Worm (Caenorhabditis elegans) whole organism, young adult: ENCODE data around the gene C08E3.13.
A peak's percentile ranks its signal among the peaks of the same experiment; 100 is the strongest.

Experiments used
- B0019.2 ChIP-seq: fragments of 200-800 bp; sonication (Bioruptor generic); conservative IDR thresholded peaks from 2 replicates; pipeline ENCODE4 v1.3.6; 2022; ENCODE audit warnings: missing genetic modification reagents, missing genetic modification characterization, missing compliant biosample characterization
- D2030.7 ChIP-seq: fragments of 200-800 bp; sonication (Bioruptor generic); IDR thresholded peaks from 2 replicates; pipeline ENCODE4 v1.3.6; 2022; ENCODE audit warnings: missing genetic modification reagents, missing genetic modification characterization, missing compliant biosample characterization
- F22D6.2 ChIP-seq: sonication (generic microtip); optimal IDR thresholded peaks from 2 replicates; lab custom pipeline; 2016; ENCODE audit warnings: mild to moderate bottlenecking, missing genetic modification characterization, missing compliant biosample characterization
- F23B12.7 ChIP-seq: sonication (generic microtip); optimal IDR thresholded peaks from 2 replicates; lab custom pipeline; 2017; ENCODE audit warnings: missing genetic modification characterization, mild to moderate bottlenecking, missing compliant biosample characterization, antibody characterized with exemption, moderate library complexity; ENCODE audit not compliant: insufficient read depth
- F37B4.10 ChIP-seq: fragments of 200-800 bp; sonication (Bioruptor generic); IDR thresholded peaks from 2 replicates; pipeline ENCODE4 v1.3.6; 2022; ENCODE audit warnings: missing genetic modification characterization, missing compliant biosample characterization
- F55B11.4 ChIP-seq: sonication (generic microtip); optimal IDR thresholded peaks from 2 replicates; lab custom pipeline; 2016; ENCODE audit warnings: missing compliant biosample characterization, missing genetic modification characterization, borderline replicate concordance; ENCODE audit not compliant: insufficient read depth
- F57C9.4 ChIP-seq: sonication (generic microtip); optimal IDR thresholded peaks from 2 replicates; lab custom pipeline; 2017; ENCODE audit warnings: mild to moderate bottlenecking, missing genetic modification characterization, missing compliant biosample characterization
- Y53F4B.3 ChIP-seq: fragments of 200-800 bp; sonication (Bioruptor generic); IDR thresholded peaks from 2 replicates; pipeline ENCODE4 v1.3.6; 2022; ENCODE audit warnings: missing genetic modification reagents, missing genetic modification characterization, missing compliant biosample characterization
- Y56A3A.18 ChIP-seq: fragments of 200-800 bp; sonication (Bioruptor generic); IDR thresholded peaks from 2 replicates; pipeline ENCODE4 v1.3.6; 2022; ENCODE audit warnings: missing genetic modification reagents, missing genetic modification characterization, missing compliant biosample characterization
- Y79H2A.3 ChIP-seq: fragments of 200-800 bp; sonication (Bioruptor generic); conservative IDR thresholded peaks from 2 replicates; pipeline ENCODE4 v1.3.6; 2022; ENCODE audit warnings: missing genetic modification reagents, missing genetic modification characterization, missing compliant biosample characterization
- Y95B8A.8 ChIP-seq: fragments of 200-800 bp; sonication (Bioruptor generic); IDR thresholded peaks from 2 replicates; pipeline ENCODE4 v1.3.6; 2022; ENCODE audit warnings: missing genetic modification reagents, missing genetic modification characterization, missing compliant biosample characterization
- ZK185.1 ChIP-seq: sonication (generic microtip); optimal IDR thresholded peaks from 2 replicates; lab custom pipeline; 2016; ENCODE audit warnings: mild to moderate bottlenecking, missing genetic modification characterization, missing compliant biosample characterization; ENCODE audit not compliant: poor library complexity, severe bottlenecking
- aptf-2 ChIP-seq: fragments of 200-800 bp; sonication (Bioruptor generic); conservative IDR thresholded peaks from 2 replicates; pipeline ENCODE4 v1.3.6; 2022; ENCODE audit warnings: missing genetic modification reagents, missing genetic modification characterization, missing compliant biosample characterization
- atf-7 ChIP-seq: sonication (generic microtip); optimal IDR thresholded peaks from 2 replicates; lab custom pipeline; 2017; ENCODE audit warnings: mild to moderate bottlenecking, missing genetic modification characterization, missing compliant biosample characterization
- athp-1 ChIP-seq: sonication (generic microtip); optimal IDR thresholded peaks from 2 replicates; lab custom pipeline; 2017; ENCODE audit warnings: mild to moderate bottlenecking, missing genetic modification characterization, missing compliant biosample characterization
- attf-3 ChIP-seq: fragments of 200-800 bp; sonication (Bioruptor generic); conservative IDR thresholded peaks from 2 replicates; pipeline ENCODE4 v1.3.6; 2022; ENCODE audit warnings: missing genetic modification reagents, missing genetic modification characterization, missing compliant biosample characterization
- bed-1 ChIP-seq: fragments of 200-800 bp; sonication (Bioruptor generic); IDR thresholded peaks from 2 replicates; pipeline ENCODE4 v1.3.6; 2022; ENCODE audit warnings: missing genetic modification reagents, missing genetic modification characterization, missing compliant biosample characterization
- cebp-1 ChIP-seq, 2 experiments: fragments of 200-800 bp in 1 of 2; sonication (Bioruptor generic) in 1 of 2; sonication (generic microtip) in 1 of 2; IDR thresholded peaks in 1 of 2; optimal IDR thresholded peaks in 1 of 2; 2 replicates each; pipeline versions ENCODE4 v1.3.6 to Lab custom; 2017 to 2022; ENCODE audit warnings: missing compliant biosample characterization in 2 of 2, missing genetic modification characterization in 2 of 2, mild to moderate bottlenecking in 1 of 2, missing genetic modification reagents in 1 of 2, moderate library complexity in 1 of 2
- cebp-2 ChIP-seq: fragments of 200-800 bp; sonication (Bioruptor generic); IDR thresholded peaks from 2 replicates; pipeline ENCODE4 v1.3.6; 2022; ENCODE audit warnings: missing genetic modification characterization, missing compliant biosample characterization
- ceh-27 ChIP-seq: fragments of 200-800 bp; sonication (Bioruptor generic); optimal IDR thresholded peaks from 2 replicates; lab custom pipeline; 2018; ENCODE audit warnings: mild to moderate bottlenecking, missing genetic modification characterization, moderate library complexity, missing compliant biosample characterization
- ceh-40 ChIP-seq: fragments of 200-800 bp; sonication (Bioruptor generic); IDR thresholded peaks from 2 replicates; pipeline ENCODE4 v1.3.6; 2022; ENCODE audit warnings: missing genetic modification characterization, missing compliant biosample characterization
- dox-1 ChIP-seq: fragments of 200-800 bp; sonication (Bioruptor generic); IDR thresholded peaks from 2 replicates; pipeline ENCODE4 v1.3.6; 2022; ENCODE audit warnings: missing genetic modification reagents, missing genetic modification characterization, missing compliant biosample characterization
- dpl-1 ChIP-seq: fragments of 150-350 bp; optimal IDR thresholded peaks from 2 replicates; lab custom pipeline; 2014; ENCODE audit warnings: missing biosample characterization, missing genetic modification reagents, missing genetic modification characterization
- egl-44 ChIP-seq: fragments of 200-800 bp; sonication (Bioruptor generic); IDR thresholded peaks from 2 replicates; pipeline ENCODE4 v1.3.6; 2022; ENCODE audit warnings: missing genetic modification reagents, missing genetic modification characterization, missing compliant biosample characterization
- egrh-3 ChIP-seq: fragments of 200-800 bp; sonication (Bioruptor generic); IDR thresholded peaks from 2 replicates; pipeline ENCODE4 v1.3.6; 2022; ENCODE audit warnings: missing genetic modification reagents, missing genetic modification characterization, missing compliant biosample characterization
- ekl-4 ChIP-seq: fragments of 200-800 bp; sonication (Bioruptor generic); IDR thresholded peaks from 2 replicates; pipeline ENCODE4 v1.3.6; 2022; ENCODE audit warnings: missing genetic modification reagents, missing genetic modification characterization, missing compliant biosample characterization
- gei-17 ChIP-seq: fragments of 200-800 bp; sonication (Bioruptor generic); optimal IDR thresholded peaks from 2 replicates; lab custom pipeline; 2018; ENCODE audit warnings: mild to moderate bottlenecking, missing genetic modification characterization, missing compliant biosample characterization
- him-1 ChIP-seq: sonication (generic microtip); optimal IDR thresholded peaks from 2 replicates; lab custom pipeline; 2016; ENCODE audit warnings: missing genotype, missing genetic modification reagents, missing genetic modification characterization, missing compliant biosample characterization
- hlh-26 ChIP-seq: fragments of 200-800 bp; sonication (Bioruptor generic); conservative IDR thresholded peaks from 2 replicates; pipeline ENCODE4 v1.3.6; 2022; ENCODE audit warnings: missing genetic modification reagents, missing genetic modification characterization, missing compliant biosample characterization
- hmg-1.2 ChIP-seq: fragments of 200-800 bp; sonication (Bioruptor generic); IDR thresholded peaks from 2 replicates; pipeline ENCODE4 v1.3.6; 2022; ENCODE audit warnings: missing genetic modification reagents, missing genetic modification characterization, missing compliant biosample characterization
- let-526 ChIP-seq: fragments of 200-800 bp; sonication (Bioruptor generic); IDR thresholded peaks from 2 replicates; pipeline ENCODE4 v1.3.6; 2022; ENCODE audit warnings: missing genetic modification reagents, missing genetic modification characterization, missing compliant biosample characterization
- mxl-1 ChIP-seq: sonication (generic microtip); optimal IDR thresholded peaks from 2 replicates; lab custom pipeline; 2016; ENCODE audit warnings: missing genetic modification characterization, missing compliant biosample characterization
- nfya-2 ChIP-seq: fragments of 200-800 bp; sonication (Bioruptor generic); IDR thresholded peaks from 2 replicates; pipeline ENCODE4 v1.3.6; 2022; ENCODE audit warnings: missing genetic modification reagents, missing genetic modification characterization, missing compliant biosample characterization
- nhr-90 ChIP-seq: sonication (generic microtip); optimal IDR thresholded peaks from 2 replicates; lab custom pipeline; 2016; ENCODE audit warnings: missing genotype, mild to moderate bottlenecking, missing genetic modification characterization, missing compliant biosample characterization
- pbrm-1 ChIP-seq: fragments of 200-800 bp; sonication (Bioruptor generic); IDR thresholded peaks from 2 replicates; pipeline ENCODE4 v1.3.6; 2022; ENCODE audit warnings: missing genetic modification reagents, missing genetic modification characterization, missing compliant biosample characterization
- rec-8 ChIP-seq, 2 experiments: sonication (generic microtip); optimal IDR thresholded peaks; 2 replicates each; lab custom pipeline; 2016; ENCODE audit warnings: mild to moderate bottlenecking in 2 of 2, missing genetic modification characterization in 2 of 2, missing genetic modification reagents in 2 of 2, missing genotype in 2 of 2, missing biosample characterization in 1 of 2, missing compliant biosample characterization in 1 of 2, moderate library complexity in 1 of 2
- sea-2 ChIP-seq: fragments of 200-800 bp; sonication (Bioruptor generic); IDR thresholded peaks from 2 replicates; pipeline ENCODE4 v1.3.6; 2022; ENCODE audit warnings: missing genetic modification characterization, missing compliant biosample characterization
- snpc-1.1 ChIP-seq: sonication (generic microtip); optimal IDR thresholded peaks from 2 replicates; lab custom pipeline; 2017; ENCODE audit warnings: missing genetic modification characterization, mild to moderate bottlenecking, missing compliant biosample characterization, antibody characterized with exemption, moderate library complexity, missing genotype, missing genetic modification reagents; ENCODE audit not compliant: insufficient read depth
- snpc-1.3 ChIP-seq: sonication (generic microtip); optimal IDR thresholded peaks from 2 replicates; lab custom pipeline; 2017; ENCODE audit warnings: missing genetic modification characterization, mild to moderate bottlenecking, missing compliant biosample characterization, antibody characterized with exemption, moderate library complexity, missing genotype, missing genetic modification reagents; ENCODE audit not compliant: insufficient read depth
- sptf-2 ChIP-seq: fragments of 200-800 bp; sonication (Bioruptor generic); optimal IDR thresholded peaks from 2 replicates; lab custom pipeline; 2018; ENCODE audit warnings: mild to moderate bottlenecking, missing genetic modification characterization, missing compliant biosample characterization
- tlf-1 ChIP-seq: fragments of 200-800 bp; sonication (Bioruptor generic); optimal IDR thresholded peaks from 2 replicates; lab custom pipeline; 2018; ENCODE audit warnings: mild to moderate bottlenecking, missing genetic modification characterization, missing compliant biosample characterization
- unc-62 ChIP-seq: fragments of 150-350 bp; optimal IDR thresholded peaks from 2 replicates; lab custom pipeline; 2014; ENCODE audit warnings: missing biosample characterization, missing genetic modification reagents, missing genetic modification characterization
- xnd-1 ChIP-seq: sonication (generic microtip); optimal IDR thresholded peaks from 2 replicates; lab custom pipeline; 2016; ENCODE audit warnings: missing genotype, missing genetic modification reagents, missing genetic modification characterization, missing compliant biosample characterization
- ztf-28 ChIP-seq: fragments of 200-800 bp; sonication (Bioruptor generic); IDR thresholded peaks from 2 replicates; pipeline ENCODE4 v1.3.6; 2022; ENCODE audit warnings: missing genetic modification reagents, missing genetic modification characterization, missing compliant biosample characterization

The C08E3.13 gene

ce11 chrII:1597101-1598088 lies 34.7 kb downstream of the C08E3.13 start, which contains the start of gene bath-46 (continued):
- TF ChIP-seq unc-62 (no peak), mxl-1 (tag; lab: Kevin White, UChicago) (no peak), gei-17 (GFP tag; lab: Kevin White, UChicago) (no peak), aptf-2 (GFP tag; lab: Robert Waterston, UW) (no peak), ekl-4 (GFP tag; lab: Robert Waterston, UW) (no peak), F37B4.10 (GFP tag; lab: Robert Waterston, UW) (no peak), egrh-3 (GFP tag; lab: Robert Waterston, UW) (no peak), sptf-2 (no peak), egl-44 (no peak), F22D6.2 (tag; lab: Kevin White, UChicago) (no peak), dpl-1 (GFP tag; lab: Kevin White, UChicago) (no peak), cebp-2 (no peak), Y79H2A.3 (GFP tag; lab: Robert Waterston, UW) (no peak), ceh-40 (no peak), rec-8 (tag; optimal IDR thresholded peaks at IDR 0.05; lab: Kevin White, UChicago) (no peak), Y56A3A.18 (no peak), ztf-28 (GFP tag; lab: Robert Waterston, UW) (no peak), F23B12.7 (tag; lab: Kevin White, UChicago) (no peak), snpc-1.3 (tag; lab: Kevin White, UChicago) (no peak), dox-1 (0 out of 2 replicates have a peak, but pooled peaks have one; percentile 24)

- TF ChIP-seq nfya-2 (no peak), xnd-1 (tag; lab: Kevin White, UChicago) (no peak), athp-1 (no peak), egl-44 (no peak), cebp-1 (GFP tag; IDR thresholded peaks at IDR 0.05; lab: Robert Waterston, UW) (no peak), cebp-1 (tag; optimal IDR thresholded peaks at IDR 0.05; lab: Kevin White, UChicago) (no peak), Y79H2A.3 (GFP tag; lab: Robert Waterston, UW) (no peak), pbrm-1 (GFP tag; lab: Robert Waterston, UW) (no peak), nhr-90 (no peak), F57C9.4 (tag; lab: Kevin White, UChicago) (no peak), F55B11.4 (tag; lab: Kevin White, UChicago) (no peak), ceh-27 (GFP tag; lab: Kevin White, UChicago) (no peak), tlf-1 (GFP tag; lab: Kevin White, UChicago) (no peak), B0019.2 (no peak), sea-2 (GFP tag; lab: Robert Waterston, UW) (no peak), D2030.7 (GFP tag; lab: Robert Waterston, UW) (no peak), unc-62 (no peak), Y95B8A.8 (no peak)
- TF ChIP-seq, all 124 proteins: peak for 0
Measured at ce11 chrII:1595137-1595536, 37.0 kb downstream of the C08E3.13 start, which contains the start of gene clec-20. Gene clec-20, minus strand, starts transcription at chrII:1595237.

ce11 chrII:1589845-1590244 lies 42.3 kb downstream of the C08E3.13 start, which contains the start of gene T07H3.7:
Gene T07H3.7, minus strand, starts transcription at chrII:1589945.
- no peak for TF ChIP-seq attf-3
- TF ChIP-seq him-1 = no peak
- no peak for TF ChIP-seq ZK185.1 (tag; lab: Kevin White, UChicago)
- no peak for TF ChIP-seq bed-1 (GFP tag; lab: Robert Waterston, UW)
- TF ChIP-seq Y53F4B.3 (GFP tag; lab: Robert Waterston, UW) = no peak
- TF ChIP-seq pbrm-1 (GFP tag; lab: Robert Waterston, UW) = no peak
- TF ChIP-seq hlh-26 = no peak
- TF ChIP-seq atf-7 (tag; lab: Kevin White, UChicago) = no peak
- TF ChIP-seq egrh-3 (GFP tag; lab: Robert Waterston, UW) = no peak
- no peak for TF ChIP-seq mxl-1 (tag; lab: Kevin White, UChicago)
- no peak for TF ChIP-seq hmg-1.2
- no peak for TF ChIP-seq let-526 (GFP tag; lab: Robert Waterston, UW)
- TF ChIP-seq snpc-1.1 = no peak
